Worm (Caenorhabditis elegans) whole organism, L4 larva: ENCODE measurements around the gene cnnm-1.
A peak's percentile ranks its signal among the peaks of the same experiment; 100 is the strongest.

ENCODE experiments used
- arid-1 ChIP-seq: fragments of 200-800 bp; sonication (Bioruptor generic); conservative IDR thresholded peaks from 2 replicates; pipeline ENCODE4 v1.3.6; 2022; ENCODE audit warnings: missing genetic modification reagents, missing genetic modification characterization, missing compliant biosample characterization
- ceh-62 ChIP-seq: sonication (generic microtip); optimal IDR thresholded peaks from 2 replicates; lab custom pipeline; 2017; ENCODE audit warnings: missing biosample characterization, missing genetic modification characterization
- daf-16 ChIP-seq, 3 experiments: sonication (generic microtip); optimal IDR thresholded peaks; 2 replicates each; lab custom pipeline; 2016 to 2017; ENCODE audit warnings: missing genetic modification characterization in 3 of 3, missing genetic modification reagents in 3 of 3, mild to moderate bottlenecking in 2 of 3, missing compliant biosample characterization in 2 of 3, missing biosample characterization in 1 of 3, moderate library complexity in 1 of 3
- dmd-9 ChIP-seq: fragments of 200-800 bp; sonication (Bioruptor generic); IDR thresholded peaks from 2 replicates; pipeline ENCODE4 v1.3.6; 2022; ENCODE audit warnings: missing genetic modification reagents, missing genetic modification characterization, missing compliant biosample characterization
- dpl-1 ChIP-seq: fragments of 150-350 bp; optimal IDR thresholded peaks from 2 replicates; lab custom pipeline; 2014; ENCODE audit warnings: missing biosample characterization, missing genetic modification reagents, missing genetic modification characterization
- hlh-30 ChIP-seq: sonication (generic microtip); optimal IDR thresholded peaks from 2 replicates; lab custom pipeline; 2017; ENCODE audit warnings: antibody characterized with exemption, mild to moderate bottlenecking, missing genetic modification characterization, missing compliant biosample characterization; ENCODE audit not compliant: insufficient read depth
- hmg-1.1 ChIP-seq: fragments of 200-800 bp; sonication (Bioruptor generic); IDR thresholded peaks from 2 replicates; pipeline ENCODE4 v1.3.6; 2022; ENCODE audit warnings: missing genetic modification reagents, missing genetic modification characterization, missing compliant biosample characterization
- nhr-25 ChIP-seq: sonication (generic microtip); optimal IDR thresholded peaks from 2 replicates; lab custom pipeline; 2017; ENCODE audit warnings: missing genetic modification characterization, mild to moderate bottlenecking, missing compliant biosample characterization, antibody characterized with exemption, moderate library complexity, borderline replicate concordance; ENCODE audit not compliant: insufficient read depth
- nhr-41 ChIP-seq: fragments of 200-800 bp; sonication (Bioruptor generic); IDR thresholded peaks from 2 replicates; pipeline ENCODE4 v1.3.6; 2022; ENCODE audit warnings: missing genetic modification reagents, missing genetic modification characterization, missing compliant biosample characterization
- nhr-6 ChIP-seq: fragments of 150-350 bp; optimal IDR thresholded peaks from 2 replicates; lab custom pipeline; 2014; ENCODE audit warnings: missing biosample characterization, missing genetic modification characterization
- rbr-2 ChIP-seq: sonication (generic microtip); optimal IDR thresholded peaks from 2 replicates; lab custom pipeline; 2016; ENCODE audit warnings: missing genotype, missing genetic modification characterization, missing compliant biosample characterization
- snpc-1.2 ChIP-seq: fragments of 200-800 bp; sonication (Bioruptor generic); IDR thresholded peaks from 2 replicates; pipeline ENCODE4 v1.3.6; 2022; ENCODE audit warnings: missing genetic modification reagents, missing genetic modification characterization, missing compliant biosample characterization
- spr-1 ChIP-seq: sonication (generic microtip); optimal IDR thresholded peaks from 2 replicates; lab custom pipeline; 2016; ENCODE audit warnings: mild to moderate bottlenecking, missing genetic modification characterization, missing compliant biosample characterization
- unc-130 ChIP-seq: sonication (generic microtip); optimal IDR thresholded peaks from 2 replicates; lab custom pipeline; 2016; ENCODE audit warnings: missing genetic modification reagents, missing genetic modification characterization, missing compliant biosample characterization

The cnnm-1 gene

DNA sequence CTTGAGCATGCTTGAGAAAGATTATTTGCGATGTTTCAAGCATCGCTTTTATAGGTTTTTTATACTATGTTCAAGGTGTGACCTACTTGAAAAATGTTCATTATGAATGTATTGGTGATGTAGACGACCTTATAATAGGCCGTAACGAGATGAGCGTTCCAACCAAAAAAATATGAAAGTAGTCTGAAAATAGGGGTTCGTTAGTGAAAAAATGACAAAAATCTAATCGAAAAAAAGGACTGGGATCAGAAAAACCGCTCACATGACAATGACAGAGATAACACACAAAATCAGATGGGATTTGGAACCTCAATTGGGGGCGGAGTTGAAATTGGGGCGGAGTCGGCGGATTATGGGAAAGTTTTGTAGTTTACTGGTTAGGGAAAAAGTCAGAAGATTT lies 55.8 kb downstream of the cnnm-1 start, which contains the start of gene Y116A8C.40:
Gene Y116A8C.40, minus strand, starts transcription at position 101 of the 400 bp plus-strand sequence.
- TF ChIP-seq dmd-9 (GFP tag; lab: Robert Waterston, UW) (no peak), nhr-41 (GFP tag; lab: Robert Waterston, UW) (no peak), unc-130 (no peak), nhr-25 (no peak), daf-16 (GFP tag; optimal IDR thresholded peaks at IDR 0.05; lab: Kevin White, UChicago) (no peak), daf-16 (tag; optimal IDR thresholded peaks at IDR 0.05; lab: Kevin White, UChicago) (no peak), hmg-1.1 (GFP tag; lab: Robert Waterston, UW) (no peak), arid-1 (GFP tag; lab: Robert Waterston, UW) (no peak), dpl-1 (GFP tag; lab: Kevin White, UChicago) (no peak), nhr-6 (tag; lab: Kevin White, UChicago) (no peak), spr-1 (tag; lab: Kevin White, UChicago) (no peak)
- TF ChIP-seq, all 104 proteins: peak for 0

DNA sequence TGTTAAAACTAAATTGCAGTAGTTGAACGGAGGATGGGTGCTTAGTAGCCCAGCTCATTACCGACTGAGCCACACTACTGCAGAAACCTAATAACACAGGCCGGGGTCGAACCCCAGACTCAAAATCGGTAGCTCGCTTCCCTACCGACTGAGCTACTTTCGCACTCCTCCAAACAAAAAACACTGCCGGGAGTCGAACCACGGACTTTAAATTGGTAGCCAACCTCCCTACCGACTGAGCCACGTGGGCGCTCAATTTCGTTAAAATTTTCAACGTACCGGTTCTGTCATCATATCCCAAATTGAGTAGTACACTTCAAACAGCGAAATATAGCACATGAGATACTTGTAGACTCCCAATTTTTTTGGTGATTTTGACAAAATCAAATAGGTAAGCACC lies 56.2 kb downstream of the cnnm-1 start:
- no peak for TF ChIP-seq rbr-2 (tag; lab: Kevin White, UChicago)
- peak; percentile 96 for TF ChIP-seq snpc-1.2 (GFP tag; lab: Robert Waterston, UW)
- no peak for TF ChIP-seq ceh-62 (tag; lab: Kevin White, UChicago)
- TF ChIP-seq hlh-30, result no peak
